Worm (Caenorhabditis elegans) whole organism, L4 larva: ENCODE results near the gene fbxc-31.
"Not testable (repeated sequence)": the region's sequence is repeated elsewhere in the genome, so short reads cannot be mapped to it uniquely, and the experiment has no call there.

Experiments
- ZK337.2 ChIP-seq: fragments of 200-800 bp; sonication (Bioruptor generic); IDR thresholded peaks from 2 replicates; pipeline ENCODE4 v1.3.6; 2022; ENCODE audit warnings: missing genetic modification reagents, missing genetic modification characterization, missing compliant biosample characterization
- ZK546.5 ChIP-seq, 2 experiments: sonication (generic microtip); optimal IDR thresholded peaks; 2 replicates each; lab custom pipeline; 2017; ENCODE audit warnings: missing biosample characterization in 2 of 2, missing genetic modification characterization in 2 of 2
- ceh-62 ChIP-seq: sonication (generic microtip); optimal IDR thresholded peaks from 2 replicates; lab custom pipeline; 2017; ENCODE audit warnings: missing biosample characterization, missing genetic modification characterization
- lin-39 ChIP-seq: fragments of 150-350 bp; optimal IDR thresholded peaks from 2 replicates; lab custom pipeline; 2014; ENCODE audit warnings: missing biosample characterization, missing genetic modification reagents, missing genetic modification characterization
- lsy-2 ChIP-seq, 2 experiments: fragments of 150-350 bp in 1 of 2; sonication (generic microtip) in 1 of 2; optimal IDR thresholded peaks; 2 replicates each; lab custom pipeline; 2014 to 2017; ENCODE audit warnings: missing biosample characterization in 2 of 2, missing genetic modification characterization in 2 of 2
- nhr-111 ChIP-seq: fragments of 200-800 bp; sonication (Bioruptor generic); optimal IDR thresholded peaks from 2 replicates; lab custom pipeline; 2018; ENCODE audit warnings: mild to moderate bottlenecking, missing genetic modification characterization, missing compliant biosample characterization
- nhr-76 ChIP-seq: fragments of 150-350 bp; optimal IDR thresholded peaks from 2 replicates; lab custom pipeline; 2014; ENCODE audit warnings: missing biosample characterization, missing genetic modification characterization
- snpc-4 ChIP-seq: fragments of 150-350 bp; optimal IDR thresholded peaks from 2 replicates; lab custom pipeline; 2014; ENCODE audit warnings: missing biosample characterization, missing genetic modification characterization

- not testable (repeated sequence) for TF ChIP-seq nhr-76 (tag; lab: Kevin White, UChicago); snpc-4 (tag; lab: Kevin White, UChicago); ceh-62; lin-39 (tag; lab: Kevin White, UChicago); ZK337.2; nhr-111 (GFP tag; lab: Kevin White, UChicago); ZK546.5 (tag; optimal IDR thresholded peaks at IDR 0.05; lab: Kevin White, UChicago); lsy-2 (tag; optimal IDR thresholded peaks at IDR 0.05; lab: Kevin White, UChicago)
Measured at ce11 chrII:930871-931270, 19.1 kb downstream of the fbxc-31 start, which contains the start of gene fbxc-34.
